Worm (Caenorhabditis elegans) whole organism, young adult: ENCODE data around the gene his-59.

Source experiments
- B0019.2 ChIP-seq: fragments of 200-800 bp; sonication (Bioruptor generic); conservative IDR thresholded peaks from 2 replicates; pipeline ENCODE4 v1.3.6; 2022; ENCODE audit warnings: missing genetic modification reagents, missing genetic modification characterization, missing compliant biosample characterization
- B0261.1 ChIP-seq: sonication (generic microtip); optimal IDR thresholded peaks from 2 replicates; lab custom pipeline; 2016; ENCODE audit warnings: mild to moderate bottlenecking, missing genetic modification characterization, moderate library complexity, missing compliant biosample characterization
- F10E7.11 ChIP-seq: sonication (generic microtip); optimal IDR thresholded peaks from 2 replicates; lab custom pipeline; 2017; ENCODE audit warnings: mild to moderate bottlenecking, missing genetic modification characterization, moderate library complexity, missing compliant biosample characterization
- F23B12.7 ChIP-seq: sonication (generic microtip); optimal IDR thresholded peaks from 2 replicates; lab custom pipeline; 2017; ENCODE audit warnings: missing genetic modification characterization, mild to moderate bottlenecking, missing compliant biosample characterization, antibody characterized with exemption, moderate library complexity; ENCODE audit not compliant: insufficient read depth
- F39B2.1 ChIP-seq: fragments of 200-800 bp; sonication (Bioruptor generic); IDR thresholded peaks from 2 replicates; pipeline ENCODE4 v1.3.6; 2022; ENCODE audit warnings: missing genetic modification reagents, missing genetic modification characterization, missing compliant biosample characterization
- F55B11.4 ChIP-seq: sonication (generic microtip); optimal IDR thresholded peaks from 2 replicates; lab custom pipeline; 2016; ENCODE audit warnings: missing compliant biosample characterization, missing genetic modification characterization, borderline replicate concordance; ENCODE audit not compliant: insufficient read depth
- F57A8.1 ChIP-seq: fragments of 200-800 bp; sonication (Bioruptor generic); optimal IDR thresholded peaks from 2 replicates; lab custom pipeline; 2018; ENCODE audit warnings: mild to moderate bottlenecking, missing genetic modification characterization, moderate library complexity, missing compliant biosample characterization
- F57C9.4 ChIP-seq: sonication (generic microtip); optimal IDR thresholded peaks from 2 replicates; lab custom pipeline; 2017; ENCODE audit warnings: mild to moderate bottlenecking, missing genetic modification characterization, missing compliant biosample characterization
- K11D2.4 ChIP-seq: fragments of 200-800 bp; sonication (Bioruptor generic); IDR thresholded peaks from 2 replicates; pipeline ENCODE4 v1.3.6; 2022; ENCODE audit warnings: missing genetic modification reagents, missing genetic modification characterization, missing compliant biosample characterization
- Y53G8AR.9 ChIP-seq: fragments of 200-800 bp; sonication (Bioruptor generic); conservative IDR thresholded peaks from 2 replicates; pipeline ENCODE4 v1.3.6; 2022; ENCODE audit warnings: missing genetic modification reagents, missing genetic modification characterization, missing compliant biosample characterization
- attf-3 ChIP-seq: fragments of 200-800 bp; sonication (Bioruptor generic); conservative IDR thresholded peaks from 2 replicates; pipeline ENCODE4 v1.3.6; 2022; ENCODE audit warnings: missing genetic modification reagents, missing genetic modification characterization, missing compliant biosample characterization
- attf-6 ChIP-seq: fragments of 200-800 bp; sonication (Bioruptor generic); IDR thresholded peaks from 2 replicates; pipeline ENCODE4 v1.3.6; 2022; ENCODE audit warnings: missing genetic modification reagents, missing genetic modification characterization, missing compliant biosample characterization
- bed-1 ChIP-seq: fragments of 200-800 bp; sonication (Bioruptor generic); IDR thresholded peaks from 2 replicates; pipeline ENCODE4 v1.3.6; 2022; ENCODE audit warnings: missing genetic modification reagents, missing genetic modification characterization, missing compliant biosample characterization
- ccch-3 ChIP-seq: fragments of 200-800 bp; sonication (Bioruptor generic); optimal IDR thresholded peaks from 2 replicates; lab custom pipeline; 2018; ENCODE audit warnings: mild to moderate bottlenecking, missing genetic modification characterization, missing compliant biosample characterization
- cebp-1 ChIP-seq, 2 experiments: fragments of 200-800 bp in 1 of 2; sonication (Bioruptor generic) in 1 of 2; sonication (generic microtip) in 1 of 2; IDR thresholded peaks in 1 of 2; optimal IDR thresholded peaks in 1 of 2; 2 replicates each; pipeline versions ENCODE4 v1.3.6 to Lab custom; 2017 to 2022; ENCODE audit warnings: missing compliant biosample characterization in 2 of 2, missing genetic modification characterization in 2 of 2, mild to moderate bottlenecking in 1 of 2, missing genetic modification reagents in 1 of 2, moderate library complexity in 1 of 2
- cebp-2 ChIP-seq: fragments of 200-800 bp; sonication (Bioruptor generic); IDR thresholded peaks from 2 replicates; pipeline ENCODE4 v1.3.6; 2022; ENCODE audit warnings: missing genetic modification characterization, missing compliant biosample characterization
- ceh-40 ChIP-seq: fragments of 200-800 bp; sonication (Bioruptor generic); IDR thresholded peaks from 2 replicates; pipeline ENCODE4 v1.3.6; 2022; ENCODE audit warnings: missing genetic modification characterization, missing compliant biosample characterization
- ceh-58 ChIP-seq: fragments of 200-800 bp; sonication (Bioruptor generic); IDR thresholded peaks from 2 replicates; pipeline ENCODE4 v1.3.6; 2022; ENCODE audit warnings: missing genetic modification characterization, missing compliant biosample characterization
- ceh-79 ChIP-seq: sonication (generic microtip); optimal IDR thresholded peaks from 2 replicates; lab custom pipeline; 2017; ENCODE audit warnings: mild to moderate bottlenecking, missing genetic modification characterization, missing compliant biosample characterization
- chd-7 ChIP-seq: sonication (generic microtip); optimal IDR thresholded peaks from 2 replicates; lab custom pipeline; 2016; ENCODE audit warnings: mild to moderate bottlenecking, missing genetic modification characterization, moderate library complexity, missing compliant biosample characterization
- die-1 ChIP-seq: sonication (generic microtip); optimal IDR thresholded peaks from 2 replicates; lab custom pipeline; 2016; ENCODE audit warnings: missing genotype, mild to moderate bottlenecking, missing genetic modification characterization, missing compliant biosample characterization
- dpff-1 ChIP-seq: sonication (generic microtip); optimal IDR thresholded peaks from 2 replicates; lab custom pipeline; 2017; ENCODE audit warnings: mild to moderate bottlenecking, missing genetic modification characterization, missing compliant biosample characterization
- dpl-1 ChIP-seq: fragments of 150-350 bp; optimal IDR thresholded peaks from 2 replicates; lab custom pipeline; 2014; ENCODE audit warnings: missing biosample characterization, missing genetic modification reagents, missing genetic modification characterization
- egl-44 ChIP-seq: fragments of 200-800 bp; sonication (Bioruptor generic); IDR thresholded peaks from 2 replicates; pipeline ENCODE4 v1.3.6; 2022; ENCODE audit warnings: missing genetic modification reagents, missing genetic modification characterization, missing compliant biosample characterization
- egrh-3 ChIP-seq: fragments of 200-800 bp; sonication (Bioruptor generic); IDR thresholded peaks from 2 replicates; pipeline ENCODE4 v1.3.6; 2022; ENCODE audit warnings: missing genetic modification reagents, missing genetic modification characterization, missing compliant biosample characterization
- ekl-4 ChIP-seq: fragments of 200-800 bp; sonication (Bioruptor generic); IDR thresholded peaks from 2 replicates; pipeline ENCODE4 v1.3.6; 2022; ENCODE audit warnings: missing genetic modification reagents, missing genetic modification characterization, missing compliant biosample characterization
- him-1 ChIP-seq: sonication (generic microtip); optimal IDR thresholded peaks from 2 replicates; lab custom pipeline; 2016; ENCODE audit warnings: missing genotype, missing genetic modification reagents, missing genetic modification characterization, missing compliant biosample characterization
- hrde-1 ChIP-seq: sonication (generic microtip); optimal IDR thresholded peaks from 2 replicates; lab custom pipeline; 2016; ENCODE audit warnings: missing genetic modification characterization, mild to moderate bottlenecking, missing compliant biosample characterization, moderate library complexity, missing genotype, missing genetic modification reagents, borderline replicate concordance
- let-526 ChIP-seq: fragments of 200-800 bp; sonication (Bioruptor generic); IDR thresholded peaks from 2 replicates; pipeline ENCODE4 v1.3.6; 2022; ENCODE audit warnings: missing genetic modification reagents, missing genetic modification characterization, missing compliant biosample characterization
- lin-26 ChIP-seq: fragments of 200-800 bp; sonication (Bioruptor generic); IDR thresholded peaks from 2 replicates; pipeline ENCODE4 v1.3.6; 2022; ENCODE audit warnings: missing genetic modification reagents, missing genetic modification characterization, missing compliant biosample characterization
- lin-54 ChIP-seq: fragments of 200-800 bp; sonication (Bioruptor generic); optimal IDR thresholded peaks from 2 replicates; lab custom pipeline; 2018; ENCODE audit warnings: mild to moderate bottlenecking, missing genetic modification characterization, missing compliant biosample characterization
- lir-1 ChIP-seq: fragments of 200-800 bp; sonication (Bioruptor generic); conservative IDR thresholded peaks from 2 replicates; pipeline ENCODE4 v1.3.6; 2022; ENCODE audit warnings: missing genetic modification reagents, missing genetic modification characterization, missing compliant biosample characterization
- lsl-1 ChIP-seq: fragments of 200-800 bp; sonication (Bioruptor generic); optimal IDR thresholded peaks from 2 replicates; lab custom pipeline; 2018; ENCODE audit warnings: mild to moderate bottlenecking, missing genetic modification characterization, moderate library complexity, missing compliant biosample characterization
- madf-3 ChIP-seq: fragments of 200-800 bp; sonication (Bioruptor generic); IDR thresholded peaks from 2 replicates; pipeline ENCODE4 v1.3.6; 2022; ENCODE audit warnings: missing genetic modification reagents, missing genetic modification characterization, missing compliant biosample characterization
- mcd-1 ChIP-seq: fragments of 200-800 bp; sonication (Bioruptor generic); IDR thresholded peaks from 2 replicates; pipeline ENCODE4 v1.3.6; 2022; ENCODE audit warnings: missing genetic modification reagents, missing genetic modification characterization, missing compliant biosample characterization
- nhr-120 ChIP-seq: fragments of 200-800 bp; sonication (Bioruptor generic); IDR thresholded peaks from 2 replicates; pipeline ENCODE4 v1.3.6; 2022; ENCODE audit warnings: missing genetic modification characterization, missing compliant biosample characterization
- nhr-179 ChIP-seq: sonication (generic microtip); optimal IDR thresholded peaks from 2 replicates; lab custom pipeline; 2016; ENCODE audit warnings: mild to moderate bottlenecking, missing genetic modification characterization, missing compliant biosample characterization
- nhr-27 ChIP-seq: fragments of 200-800 bp; sonication (Bioruptor generic); optimal IDR thresholded peaks from 2 replicates; lab custom pipeline; 2018; ENCODE audit warnings: mild to moderate bottlenecking, missing genetic modification characterization, moderate library complexity, missing compliant biosample characterization
- pbrm-1 ChIP-seq: fragments of 200-800 bp; sonication (Bioruptor generic); IDR thresholded peaks from 2 replicates; pipeline ENCODE4 v1.3.6; 2022; ENCODE audit warnings: missing genetic modification reagents, missing genetic modification characterization, missing compliant biosample characterization
- rcor-1 ChIP-seq: fragments of 200-800 bp; sonication (Bioruptor generic); IDR thresholded peaks from 2 replicates; pipeline ENCODE4 v1.3.6; 2022; ENCODE audit warnings: missing genetic modification reagents, missing genetic modification characterization, missing compliant biosample characterization
- repo-1 ChIP-seq: sonication (generic microtip); optimal IDR thresholded peaks from 2 replicates; lab custom pipeline; 2017; ENCODE audit warnings: mild to moderate bottlenecking, missing genetic modification characterization, missing compliant biosample characterization
- rpc-1 ChIP-seq, 2 experiments: fragments of 150-350 bp in 1 of 2; sonication (generic microtip) in 1 of 2; optimal IDR thresholded peaks; 2 replicates each; lab custom pipeline; 2014 to 2018; ENCODE audit warnings: missing biosample characterization in 1 of 2, missing genetic modification characterization in 1 of 2, missing genetic modification reagents in 1 of 2, missing genotype in 1 of 2
- snpc-3.4 ChIP-seq: sonication (generic microtip); optimal IDR thresholded peaks from 2 replicates; lab custom pipeline; 2017; ENCODE audit warnings: missing genetic modification characterization, mild to moderate bottlenecking, missing compliant biosample characterization, antibody characterized with exemption, moderate library complexity, missing genotype, missing genetic modification reagents
- tlf-1 ChIP-seq: fragments of 200-800 bp; sonication (Bioruptor generic); optimal IDR thresholded peaks from 2 replicates; lab custom pipeline; 2018; ENCODE audit warnings: mild to moderate bottlenecking, missing genetic modification characterization, missing compliant biosample characterization
- ztf-25 ChIP-seq: fragments of 200-800 bp; sonication (Bioruptor generic); IDR thresholded peaks from 2 replicates; pipeline ENCODE4 v1.3.6; 2022; ENCODE audit warnings: missing genetic modification reagents, missing genetic modification characterization, missing compliant biosample characterization
- ztf-28 ChIP-seq: fragments of 200-800 bp; sonication (Bioruptor generic); IDR thresholded peaks from 2 replicates; pipeline ENCODE4 v1.3.6; 2022; ENCODE audit warnings: missing genetic modification reagents, missing genetic modification characterization, missing compliant biosample characterization

Gene his-59

DNA sequence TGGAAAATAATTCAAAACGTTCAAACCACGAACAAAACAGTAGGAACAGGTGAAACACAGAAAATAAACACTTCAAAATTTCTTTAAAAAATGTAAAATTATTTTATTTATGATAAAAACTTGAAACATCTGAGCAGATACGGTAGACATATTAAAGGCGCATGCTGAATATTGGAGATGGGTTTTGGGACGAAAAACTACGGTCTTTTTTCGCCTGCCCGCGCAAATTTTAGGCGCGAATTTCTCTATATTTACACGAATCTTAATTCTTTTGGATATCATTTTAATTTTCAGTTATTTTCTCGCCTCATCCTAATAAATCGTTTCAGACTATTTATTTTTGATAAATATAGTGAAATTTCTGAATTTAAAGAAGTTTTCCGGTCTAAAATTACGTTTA lies 10.4 kb upstream of the his-59 start (continued):
- TF ChIP-seq ekl-4 (GFP tag; lab: Robert Waterston, UW): peak; percentile 72
- TF ChIP-seq lin-26 (GFP tag; lab: Robert Waterston, UW): no peak
- peak; percentile 69 for TF ChIP-seq hrde-1 (tag; lab: Kevin White, UChicago)
- TF ChIP-seq snpc-3.4: peak; percentile 94
- peak; percentile 98 for TF ChIP-seq dpl-1 (GFP tag; lab: Kevin White, UChicago)
- no peak for TF ChIP-seq attf-3 (GFP tag; lab: Robert Waterston, UW)
- peak; percentile 54; the same call in 1 of the 2 replicates for TF ChIP-seq mcd-1 (GFP tag; lab: Robert Waterston, UW)
- TF ChIP-seq lin-54 (GFP tag; lab: Kevin White, UChicago): peak; percentile 85
- no peak for TF ChIP-seq K11D2.4 (GFP tag; lab: Robert Waterston, UW)
- TF ChIP-seq repo-1 (tag; lab: Kevin White, UChicago): no peak
- TF ChIP-seq dpff-1 (tag; lab: Kevin White, UChicago): no peak
- no peak for TF ChIP-seq nhr-27
- 0 out of 2 replicates have a peak, but pooled peaks have one; percentile 42 for TF ChIP-seq Y53G8AR.9
- no peak for TF ChIP-seq F57A8.1
- TF ChIP-seq bed-1 (GFP tag; lab: Robert Waterston, UW): no peak
- peak; percentile 98 for TF ChIP-seq lsl-1 (GFP tag; lab: Kevin White, UChicago)
- TF ChIP-seq madf-3: peak; percentile 89
- TF ChIP-seq let-526 (GFP tag; lab: Robert Waterston, UW): no peak
- no peak for TF ChIP-seq nhr-179 (tag; lab: Kevin White, UChicago)
- TF ChIP-seq B0261.1 (tag; lab: Kevin White, UChicago): no peak
- TF ChIP-seq egrh-3 (GFP tag; lab: Robert Waterston, UW): no peak
- no peak for TF ChIP-seq F55B11.4 (tag; lab: Kevin White, UChicago)
- TF ChIP-seq ceh-40 (GFP tag; lab: Robert Waterston, UW): no peak
- TF ChIP-seq rpc-1 (optimal IDR thresholded peaks at IDR 0.05; lab: Kevin White, UChicago): no peak
- TF ChIP-seq rpc-1 (tag; optimal IDR thresholded peaks at IDR 0.05; lab: Kevin White, UChicago): no peak
- no peak for TF ChIP-seq him-1
- no peak for TF ChIP-seq nhr-120 (GFP tag; lab: Robert Waterston, UW)
- TF ChIP-seq cebp-1 (GFP tag; IDR thresholded peaks at IDR 0.05; lab: Robert Waterston, UW): no peak
- no peak for TF ChIP-seq cebp-1 (tag; optimal IDR thresholded peaks at IDR 0.05; lab: Kevin White, UChicago)
- peak; percentile 80 for TF ChIP-seq rcor-1
- no peak for TF ChIP-seq attf-6 (GFP tag; lab: Robert Waterston, UW)
- TF ChIP-seq ccch-3: no peak
- TF ChIP-seq B0019.2 (GFP tag; lab: Robert Waterston, UW): peak; percentile 88
- TF ChIP-seq chd-7 (tag; lab: Kevin White, UChicago): no peak
- TF ChIP-seq F23B12.7 (tag; lab: Kevin White, UChicago): no peak
- TF ChIP-seq pbrm-1 (GFP tag; lab: Robert Waterston, UW): peak; percentile 90
- TF ChIP-seq ztf-28: peak; percentile 67; the same call in 1 of the 2 replicates
- no peak for TF ChIP-seq die-1
- no peak for TF ChIP-seq ceh-58 (GFP tag; lab: Robert Waterston, UW)
- no peak for TF ChIP-seq F57C9.4 (tag; lab: Kevin White, UChicago)
- peak; percentile 79 for TF ChIP-seq tlf-1 (GFP tag; lab: Kevin White, UChicago)
- no peak for TF ChIP-seq ceh-79 (tag; lab: Kevin White, UChicago)
- TF ChIP-seq F39B2.1 (GFP tag; lab: Robert Waterston, UW): no peak
- no peak for TF ChIP-seq cebp-2
- no peak for TF ChIP-seq ztf-25
- TF ChIP-seq F10E7.11 (tag; lab: Kevin White, UChicago): no peak
- peak; percentile 48; the same call in 1 of the 2 replicates for TF ChIP-seq lir-1 (GFP tag; lab: Robert Waterston, UW)
- TF ChIP-seq egl-44 (GFP tag; lab: Robert Waterston, UW): no peak
